Worm (Caenorhabditis elegans) whole organism, L4/young adult: Measurements from ENCODE around the gene Y41C4A.11.

Experiments used
- W03F9.2 ChIP-seq: fragments of 150-350 bp; optimal IDR thresholded peaks from 2 replicates; lab custom pipeline; 2014; ENCODE audit warnings: missing biosample characterization, missing genetic modification characterization
- him-1 ChIP-seq: sonication (generic microtip); optimal IDR thresholded peaks from 2 replicates; lab custom pipeline; 2016; ENCODE audit warnings: missing genotype, missing genetic modification reagents, missing genetic modification characterization, missing compliant biosample characterization

ce11 chrIII:11703776-11704093 is 15.9 kb upstream of the Y41C4A.11 start, which contains the start of gene col-95:
- TF ChIP-seq him-1 (tag; lab: Kevin White, UChicago), result no peak
- no peak for TF ChIP-seq W03F9.2 (tag; lab: Kevin White, UChicago)
